Worm (Caenorhabditis elegans): ENCODE data around the gene fbxa-94.

fbxa-94 gene

DNA sequence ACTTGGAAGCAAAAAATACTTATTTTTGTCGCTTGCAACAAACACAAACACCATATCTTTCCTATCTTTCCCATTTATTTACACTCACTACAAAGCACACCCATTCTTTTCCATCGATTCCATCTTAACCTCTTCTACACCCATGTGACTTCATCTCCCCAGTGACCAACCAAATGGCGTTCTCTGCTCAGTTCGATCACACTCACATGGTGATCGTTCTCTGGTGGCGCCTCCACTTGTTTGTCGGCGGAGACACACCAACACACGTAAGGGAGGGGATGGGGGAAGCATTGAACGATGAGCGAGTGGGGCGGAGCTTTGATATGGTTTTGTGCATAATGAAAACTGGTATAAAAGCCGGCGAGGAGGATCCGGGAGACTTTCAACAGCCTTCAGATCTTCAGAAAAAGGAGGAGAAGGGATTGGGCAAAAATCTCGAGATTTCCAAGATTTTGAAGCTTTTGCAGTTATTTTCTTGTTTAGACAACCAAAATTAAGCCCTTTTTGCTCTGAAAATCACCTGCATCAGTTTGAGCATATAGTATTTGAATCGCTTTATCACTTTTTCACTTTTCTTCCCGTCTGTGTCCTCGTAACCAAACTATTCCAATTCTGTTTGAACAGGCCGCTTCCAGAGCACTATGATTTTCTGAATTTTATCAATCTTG lies 6.1 kb upstream of the fbxa-94 start (continued):
- no peak for TF ChIP-seq nhr-76 (tag; optimal IDR thresholded peaks at IDR 0.05)
- TF ChIP-seq unc-62 (GFP tag; optimal IDR thresholded peaks at IDR 0.05 in 1 of 2) = peak in 1 of 2 experiments; percentile 99
- no peak for TF ChIP-seq unc-62 (tag; optimal IDR thresholded peaks at IDR 0.05)
- TF ChIP-seq tra-1 (GFP tag; IDR thresholded peaks at IDR 0.05) = no peak; the same call in 1 of the 2 replicates
- peak; percentile 69; the same call in 1 of the 2 replicates for TF ChIP-seq mdt-29 (GFP tag; IDR thresholded peaks at IDR 0.05)
- no peak for TF ChIP-seq ZK337.2 (GFP tag; IDR thresholded peaks at IDR 0.05)
- TF ChIP-seq aly-2 (tag; optimal IDR thresholded peaks at IDR 0.05) = no peak
- TF ChIP-seq nhr-28 (tag; optimal IDR thresholded peaks at IDR 0.05) = peak; percentile 98
- no peak for TF ChIP-seq lin-15B (tag; optimal IDR thresholded peaks at IDR 0.05)
- peak; percentile 77; the same call in 1 of the 2 replicates for TF ChIP-seq ceh-20 (GFP tag; IDR thresholded peaks at IDR 0.05)
- TF ChIP-seq unc-39 (tag; optimal IDR thresholded peaks at IDR 0.05) = no peak
- no peak for TF ChIP-seq zfp-2 (tag; optimal IDR thresholded peaks at IDR 0.05)
- no peak for TF ChIP-seq zag-1 (tag; optimal IDR thresholded peaks at IDR 0.05)
- no peak for TF ChIP-seq madf-9 (GFP tag; conservative IDR thresholded peaks at IDR 0.05)

- TF ChIP-seq R02D3.7 (tag; optimal IDR thresholded peaks at IDR 0.05) = no peak
- TF ChIP-seq cey-2 (tag; optimal IDR thresholded peaks at IDR 0.05; ENCODE audit: borderline replicate concordance, insufficient read depth) = no peak
- TF ChIP-seq ama-1 (optimal IDR thresholded peaks at IDR 0.05) = peak; percentile 52
- no peak for TF ChIP-seq ceh-44 (GFP tag; IDR thresholded peaks at IDR 0.05)
- TF ChIP-seq ctbp-1 (GFP tag; IDR thresholded peaks at IDR 0.05) = no peak
- no peak for TF ChIP-seq lim-7 (GFP tag; IDR thresholded peaks at IDR 0.05)
- TF ChIP-seq F26F4.8 (GFP tag; conservative IDR thresholded peaks at IDR 0.05) = no peak
- no peak for TF ChIP-seq lin-15B (tag; optimal IDR thresholded peaks at IDR 0.05)
- TF ChIP-seq jun-1 (tag; optimal IDR thresholded peaks at IDR 0.05) = no peak
- TF ChIP-seq nhr-10 (tag; optimal IDR thresholded peaks at IDR 0.05) = no peak
- TF ChIP-seq unc-62 (GFP tag; optimal IDR thresholded peaks at IDR 0.05 in 1 of 2) = peak in 1 of 2 experiments; percentile 32
- no peak for TF ChIP-seq unc-62 (tag; optimal IDR thresholded peaks at IDR 0.05)
- TF ChIP-seq mdt-29 (GFP tag; IDR thresholded peaks at IDR 0.05) = no peak
These were observed 5.3 kb upstream of the fbxa-94 start, which contains the start of gene acs-2 for ce11 chrV:15567344-15567804. Gene acs-2 (plus strand): TSS chrV:15567394.

ce11 chrV:15568381-15568780 lies 4.3 kb upstream of the fbxa-94 start:
- TF ChIP-seq jun-1 (tag; optimal IDR thresholded peaks at IDR 0.05) (no peak), nhr-102 (tag; optimal IDR thresholded peaks at IDR 0.05) (no peak), unc-39 (tag; optimal IDR thresholded peaks at IDR 0.05) (no peak), Y5F2A.4 (GFP tag; optimal IDR thresholded peaks at IDR 0.05) (no peak), vab-7 (GFP tag; IDR thresholded peaks at IDR 0.05) (no peak), lin-38 (GFP tag; IDR thresholded peaks at IDR 0.05) (no peak), saeg-2 (GFP tag; IDR thresholded peaks at IDR 0.05) (no peak), F10B5.3 (tag; optimal IDR thresholded peaks at IDR 0.05) (no peak), F49E8.2 (tag; optimal IDR thresholded peaks at IDR 0.05; ENCODE audit: borderline replicate concordance) (no peak), php-3 (GFP tag; IDR thresholded peaks at IDR 0.05) (no peak), rbr-2 (tag; optimal IDR thresholded peaks at IDR 0.05) (no peak), zfp-3 (GFP tag; conservative IDR thresholded peaks at IDR 0.05) (no peak), zag-1 (tag; optimal IDR thresholded peaks at IDR 0.05) (no peak), zfp-2 (tag; optimal IDR thresholded peaks at IDR 0.05) (no peak), Y48G9A.11 (GFP tag; IDR thresholded peaks at IDR 0.05) (no peak)

ce11 chrV:15569702-15570430 lies 2.8 kb upstream of the fbxa-94 start, which contains the start of gene lsm-5:
Gene lsm-5 (plus strand): TSS chrV:15570380.
- TF ChIP-seq spr-3 (GFP tag; optimal IDR thresholded peaks at IDR 0.05) (no peak), aly-2 (tag; optimal IDR thresholded peaks at IDR 0.05) (no peak), nhr-10 (tag; optimal IDR thresholded peaks at IDR 0.05) (peak; percentile 85), egl-27 (tag; optimal IDR thresholded peaks at IDR 0.05) (no peak), ceh-32 (tag; optimal IDR thresholded peaks at IDR 0.05; ENCODE audit: poor library complexity) (no peak), ZK337.2 (GFP tag; IDR thresholded peaks at IDR 0.05) (no peak), lin-38 (GFP tag; IDR thresholded peaks at IDR 0.05) (no peak; the same call in 1 of the 2 replicates), vab-7 (GFP tag; IDR thresholded peaks at IDR 0.05) (no peak), F44E2.7 (GFP tag; IDR thresholded peaks at IDR 0.05) (no peak), unc-62 (GFP tag; optimal IDR thresholded peaks at IDR 0.05 in 1 of 2) (peak in 1 of 2 experiments; percentile 81), unc-62 (tag; optimal IDR thresholded peaks at IDR 0.05) (no peak), hmg-1.1 (GFP tag; IDR thresholded peaks at IDR 0.05) (no peak), jun-1 (tag; optimal IDR thresholded peaks at IDR 0.05) (no peak), nhr-6 (tag; optimal IDR thresholded peaks at IDR 0.05) (peak; percentile 40), saeg-2 (GFP tag; IDR thresholded peaks at IDR 0.05) (no peak), nhr-48 (tag; optimal IDR thresholded peaks at IDR 0.05) (no peak), fkh-10 (GFP tag; optimal IDR thresholded peaks at IDR 0.05) (no peak), mdl-1 (tag; optimal IDR thresholded peaks at IDR 0.05) (no peak)

Measured in whole organism, L4 larva.